Fruit fly (Drosophila melanogaster): ENCODE results near the gene CG32037.

Gene CG32037

DNA sequence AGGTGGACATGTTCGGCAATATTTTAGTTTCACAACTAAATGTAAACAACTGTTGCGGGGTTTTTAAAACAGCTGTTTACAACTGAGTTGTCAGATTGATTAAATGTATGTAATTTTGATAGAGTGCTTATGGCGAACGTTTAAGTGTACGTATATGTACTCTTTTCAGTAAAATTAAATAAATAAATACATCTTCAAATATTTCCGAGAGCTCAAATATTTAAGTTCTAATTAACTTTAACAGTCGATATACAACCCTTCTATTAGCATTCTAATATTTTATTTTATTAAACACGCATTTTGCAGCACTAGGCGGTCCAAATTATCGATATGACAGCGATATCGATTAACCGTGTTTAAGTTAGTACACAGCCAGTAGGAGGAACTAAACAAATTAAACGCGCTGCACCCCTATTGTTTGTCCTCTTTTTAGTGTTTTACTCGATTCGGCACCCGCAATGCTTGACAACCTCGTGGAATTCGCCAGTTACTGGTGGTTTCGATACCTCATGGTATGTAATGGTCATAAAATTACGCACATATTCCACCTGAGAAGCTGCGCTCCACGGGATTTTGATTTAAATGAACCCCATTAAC, 40.4 kb downstream of the CG32037 start, which contains the start of the genes CG3448 and ghi (continued):
- TF ChIP-seq CG31224 (GFP tag; IDR thresholded peaks at IDR 0.05) (peak; percentile 40), Camta (GFP tag; optimal IDR thresholded peaks at IDR 0.05) (peak; percentile 17), CG2129 (GFP tag; IDR thresholded peaks at IDR 0.05; ENCODE audit: partially characterized antibody) (0 out of 2 replicates have a peak, but pooled peaks have one; percentile 29), MESR4 (GFP tag; optimal IDR thresholded peaks at IDR 0.05) (peak; percentile 75), CG17612 (GFP tag; IDR thresholded peaks at IDR 0.05) (no peak), esg (GFP tag; conservative IDR thresholded peaks at IDR 0.05) (no peak), CG9437 (GFP tag; optimal IDR thresholded peaks at IDR 0.05) (no peak), CG12071 (GFP tag; optimal IDR thresholded peaks at IDR 0.05) (no peak), pfk (GFP tag; optimal IDR thresholded peaks at IDR 0.05) (no peak), CG11085 (GFP tag; IDR thresholded peaks at IDR 0.05) (peak; percentile 19; the same call in 1 of the 2 replicates), sug (tag; optimal IDR thresholded peaks at IDR 0.05) (peak; percentile 23), salm (tag; optimal IDR thresholded peaks at IDR 0.05) (peak; percentile 9), ssp (GFP tag; IDR thresholded peaks at IDR 0.05) (peak; percentile 44), TFAM (GFP tag; optimal IDR thresholded peaks at IDR 0.05) (no peak), HLHmδ (GFP tag; optimal IDR thresholded peaks at IDR 0.05) (no peak), CG32772 (GFP tag; IDR thresholded peaks at IDR 0.05) (no peak), CG12769 (tag; optimal IDR thresholded peaks at IDR 0.05) (peak; percentile 8), CG11560 (tag; IDR thresholded peaks at IDR 0.05) (no peak), zfh2 (GFP tag; optimal IDR thresholded peaks at IDR 0.05) (peak; percentile 67), trem (tag; optimal IDR thresholded peaks at IDR 0.05) (peak; percentile 84), dati (GFP tag; IDR thresholded peaks at IDR 0.05) (no peak), pb (GFP tag; optimal IDR thresholded peaks at IDR 0.05) (no peak), CG12236 (GFP tag; optimal IDR thresholded peaks at IDR 0.05) (no peak), Poxn (GFP tag; IDR thresholded peaks at IDR 0.05) (no peak), CG7987 (GFP tag; optimal IDR thresholded peaks at IDR 0.05) (peak; percentile 66), stc (GFP tag; IDR thresholded peaks at IDR 0.05) (peak; percentile 58), cg (GFP tag; optimal IDR thresholded peaks at IDR 0.05) (no peak), CG13624 (GFP tag; optimal IDR thresholded peaks at IDR 0.05) (peak; percentile 37), CG10654 (GFP tag; optimal IDR thresholded peaks at IDR 0.05) (peak; percentile 62), Hr3 (GFP tag; optimal IDR thresholded peaks at IDR 0.05) (peak; percentile 32), unpg (GFP tag; optimal IDR thresholded peaks at IDR 0.05) (peak; percentile 62), cato (GFP tag; optimal IDR thresholded peaks at IDR 0.05; ENCODE audit: borderline replicate concordance) (no peak), grn (GFP tag; optimal IDR thresholded peaks at IDR 0.05) (peak; percentile 1), en (GFP tag; optimal IDR thresholded peaks at IDR 0.05) (no peak), scrt (GFP tag; optimal IDR thresholded peaks at IDR 0.05) (peak; percentile 91), Ravus (GFP tag; IDR thresholded peaks at IDR 0.05) (no peak), CG4424 (GFP tag; optimal IDR thresholded peaks at IDR 0.05) (peak; percentile 75), Sox100B (GFP tag; optimal IDR thresholded peaks at IDR 0.05) (peak; percentile 65), dmrt99B (tag; optimal IDR thresholded peaks at IDR 0.05) (peak; percentile 69), CG1024 (GFP tag; IDR thresholded peaks at IDR 0.05) (no peak), sd (tag; optimal IDR thresholded peaks at IDR 0.05) (no peak), CG6254 (GFP tag; optimal IDR thresholded peaks at IDR 0.05) (no peak), ham (GFP tag; IDR thresholded peaks at IDR 0.05) (no peak), Fer3 (tag; optimal IDR thresholded peaks at IDR 0.05) (peak; percentile 68), CG9817 (tag; optimal IDR thresholded peaks at IDR 0.05) (peak; percentile 73), CG32767 (GFP tag; IDR thresholded peaks at IDR 0.05) (no peak), Lim3 (GFP tag; IDR thresholded peaks at IDR 0.05) (no peak), MTF-1 (GFP tag; optimal IDR thresholded peaks at IDR 0.05; ENCODE audit: borderline replicate concordance) (no peak), CG9797 (GFP tag; optimal IDR thresholded peaks at IDR 0.05) (peak; percentile 14), Doc3 (GFP tag; IDR thresholded peaks at IDR 0.05; ENCODE audit: partially characterized antibody) (peak; percentile 65; the same call in 2 of the 3 replicates)

Data from whole organism, embryonic.